Fruit fly (Drosophila melanogaster) whole organism, pupa: ENCODE results near the gene CG6005.
A peak's percentile ranks its signal among the peaks of the same experiment; 100 is the strongest.

ENCODE experiments used
- CG12605 ChIP-seq: fragments of 200-800 bp; sonication (Bioruptor generic); IDR thresholded peaks from 2 replicates; pipeline ENCODE4 v1.3.6; 2022; ENCODE audit warnings: missing biosample characterization, missing genetic modification characterization
- CG4496 ChIP-seq: fragments of 200-800 bp; sonication (Bioruptor generic); IDR thresholded peaks from 3 replicates; pipeline ENCODE4 v1.3.6; 2022; ENCODE audit warnings: missing biosample characterization, missing genetic modification characterization
- EcR ChIP-seq: fragments of 200-800 bp; sonication (Bioruptor generic); optimal IDR thresholded peaks from 3 replicates; lab custom pipeline; 2019; ENCODE audit warnings: missing biosample characterization, missing genetic modification characterization, mild to moderate bottlenecking, moderate library complexity, missing genetic modification reagents
- Pif1A ChIP-seq: fragments of 200-800 bp; sonication (Bioruptor generic); optimal IDR thresholded peaks from 3 replicates; lab custom pipeline; 2016; ENCODE audit warnings: missing biosample characterization, missing genetic modification characterization
- Pif1B ChIP-seq: fragments of 200-800 bp; sonication (Bioruptor generic); optimal IDR thresholded peaks from 3 replicates; lab custom pipeline; 2016; ENCODE audit warnings: missing biosample characterization, missing genetic modification characterization

dm6 chr3R:18993159-18993558 is 30.7 kb downstream of the CG6005 start:
- TF ChIP-seq Pif1A (GFP tag; lab: Kevin White, UChicago) (no peak), EcR (GFP tag; lab: Kevin White, UChicago) (no peak), Pif1B (GFP tag; lab: Kevin White, UChicago) (no peak), CG12605 (no peak), CG4496 (GFP tag; lab: Robert Waterston, UW) (0 out of 3 replicates have a peak, but pooled peaks have one; percentile 47)
